Fruit fly (Drosophila melanogaster) whole organism, adult: ENCODE data around the gene CG4313.

Experiments
- CG11617 ChIP-seq: fragments of 200-800 bp; sonication (Bioruptor generic); optimal IDR thresholded peaks from 2 replicates; lab custom pipeline; 2017; ENCODE audit warnings: mild to moderate bottlenecking, missing biosample characterization, missing genetic modification reagents, missing genetic modification characterization
- CG12768 ChIP-seq: fragments of 200-800 bp; sonication (Bioruptor generic); optimal IDR thresholded peaks from 2 replicates; lab custom pipeline; 2017; ENCODE audit warnings: missing biosample characterization, missing genetic modification characterization, mild to moderate bottlenecking, moderate library complexity, missing genetic modification reagents
- CG14711 ChIP-seq: fragments of 200-800 bp; sonication (Bioruptor generic); optimal IDR thresholded peaks from 2 replicates; lab custom pipeline; 2018; ENCODE audit warnings: missing biosample characterization, mild to moderate bottlenecking, missing genetic modification characterization, moderate library complexity
- CG1620 ChIP-seq: fragments of 200-800 bp; sonication (Bioruptor generic); optimal IDR thresholded peaks from 2 replicates; lab custom pipeline; 2016; ENCODE audit warnings: missing biosample characterization, missing genetic modification characterization
- CG33017 ChIP-seq: fragments of 200-800 bp; sonication (Bioruptor generic); optimal IDR thresholded peaks from 2 replicates; lab custom pipeline; 2018; ENCODE audit warnings: missing biosample characterization, mild to moderate bottlenecking, missing genetic modification characterization, moderate library complexity
- CG5204 ChIP-seq: fragments of 200-800 bp; sonication (Bioruptor generic); optimal IDR thresholded peaks from 2 replicates; lab custom pipeline; 2016; ENCODE audit warnings: missing biosample characterization, missing genetic modification characterization
- CG7045 ChIP-seq: fragments of 200-800 bp; sonication (Bioruptor generic); optimal IDR thresholded peaks from 2 replicates; lab custom pipeline; 2017; ENCODE audit warnings: missing biosample characterization, mild to moderate bottlenecking, missing genetic modification characterization
- CG7101 ChIP-seq: fragments of 200-800 bp; sonication (Bioruptor generic); optimal IDR thresholded peaks from 2 replicates; lab custom pipeline; 2018; ENCODE audit warnings: missing biosample characterization, mild to moderate bottlenecking, missing genetic modification characterization, moderate library complexity
- Clk ChIP-seq: fragments of 200-800 bp; sonication (Bioruptor generic); optimal IDR thresholded peaks from 2 replicates; lab custom pipeline; 2017; ENCODE audit warnings: missing biosample characterization, missing genetic modification characterization
- Crg-1 ChIP-seq: fragments of 200-800 bp; sonication (Bioruptor generic); optimal IDR thresholded peaks from 2 replicates; lab custom pipeline; 2016; ENCODE audit warnings: missing biosample characterization, missing genetic modification characterization
- Hr96 ChIP-seq: fragments of 200-800 bp; sonication (Bioruptor generic); optimal IDR thresholded peaks from 2 replicates; lab custom pipeline; 2016; ENCODE audit warnings: missing biosample characterization, missing genetic modification characterization
- Mnt ChIP-seq: fragments of 200-800 bp; sonication (Bioruptor generic); optimal IDR thresholded peaks from 2 replicates; lab custom pipeline; 2016; ENCODE audit warnings: missing biosample characterization, mild to moderate bottlenecking, missing genetic modification characterization
- bab1 ChIP-seq: fragments of 200-800 bp; sonication (Bioruptor generic); optimal IDR thresholded peaks from 3 replicates; lab custom pipeline; 2019; ENCODE audit warnings: missing biosample characterization, mild to moderate bottlenecking, missing genetic modification characterization, moderate library complexity
- cic ChIP-seq: fragments of 200-800 bp; sonication (Bioruptor generic); optimal IDR thresholded peaks from 2 replicates; lab custom pipeline; 2017; ENCODE audit warnings: missing biosample characterization, mild to moderate bottlenecking, missing genetic modification characterization, moderate library complexity
- cnc ChIP-seq, 2 experiments: fragments of >200 bp; optimal IDR thresholded peaks; 2 replicates each; lab custom pipeline; 2017
- kay ChIP-seq: fragments of 200-800 bp; sonication (Bioruptor generic); peaks from one replicate; lab custom pipeline; 2016; ENCODE audit warnings: missing biosample characterization, missing genetic modification characterization, borderline replicate concordance
- ovo ChIP-seq: fragments of 200-800 bp; sonication (Bioruptor generic); optimal IDR thresholded peaks from 2 replicates; lab custom pipeline; 2016; ENCODE audit warnings: missing biosample characterization, missing genetic modification characterization
- pad ChIP-seq: fragments of 200-800 bp; sonication (Bioruptor generic); optimal IDR thresholded peaks from 3 replicates; lab custom pipeline; 2017; ENCODE audit warnings: missing biosample characterization, missing genetic modification characterization, mild to moderate bottlenecking, moderate library complexity, missing genetic modification reagents
- tj ChIP-seq: fragments of 200-800 bp; sonication (Bioruptor generic); optimal IDR thresholded peaks from 3 replicates; lab custom pipeline; 2017; ENCODE audit warnings: missing biosample characterization, mild to moderate bottlenecking, missing genetic modification characterization, moderate library complexity
- toe ChIP-seq: fragments of 200-800 bp; sonication (Bioruptor generic); optimal IDR thresholded peaks from 2 replicates; lab custom pipeline; 2016; ENCODE audit warnings: missing biosample characterization, missing genetic modification characterization

Gene CG4313

DNA sequence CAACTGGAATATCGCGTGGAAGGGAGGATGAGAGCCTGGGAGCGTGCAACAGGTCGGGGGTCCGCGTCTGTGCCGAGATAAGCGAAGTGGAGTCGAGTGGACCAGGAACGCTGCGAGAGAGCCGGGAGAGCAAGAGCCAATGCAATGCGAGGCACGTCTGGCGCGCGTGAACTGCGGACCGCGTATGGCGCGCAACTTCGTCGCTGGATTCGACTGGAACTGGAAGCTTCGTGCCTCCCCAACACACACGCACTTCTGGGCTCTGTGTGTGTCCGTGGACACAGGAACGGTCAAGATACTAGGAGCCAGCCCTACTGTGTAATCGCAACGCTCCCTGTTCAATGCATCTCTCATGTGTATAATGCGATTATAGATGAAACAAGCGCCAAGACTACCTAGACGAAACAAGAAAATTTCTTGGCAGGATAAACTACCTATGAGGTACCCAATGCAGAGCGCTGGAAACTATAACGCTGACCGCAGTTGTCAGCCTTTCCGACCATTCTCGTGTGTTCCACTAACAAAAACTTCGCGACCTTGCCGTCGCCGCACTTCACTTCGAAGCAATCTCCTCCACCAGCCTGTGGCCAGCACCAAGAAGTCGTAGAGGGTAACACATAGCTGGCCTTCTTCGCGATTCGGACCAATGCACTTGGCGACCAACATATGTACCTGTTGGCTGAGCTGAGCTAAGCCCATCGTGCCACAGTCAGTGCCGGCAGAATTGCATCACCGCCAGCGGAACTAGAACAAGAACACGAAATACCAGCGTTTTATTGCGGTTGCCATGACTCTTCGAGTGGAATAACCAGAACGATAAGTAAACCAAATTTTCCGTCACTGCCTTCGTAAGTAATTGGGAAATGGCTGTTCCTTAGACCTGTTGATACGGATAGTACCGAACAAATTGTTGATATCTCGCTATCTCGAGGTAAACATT, 30.5 kb downstream of the CG4313 start, which contains the start of gene Rtca:
Gene Rtca, plus strand, starts transcription at position 536 of the 940 bp plus-strand sequence.
- TF ChIP-seq toe (GFP tag; lab: Kevin White, UChicago): no peak
- peak; percentile 19 for TF ChIP-seq tj
- TF ChIP-seq CG33017 (tag; lab: Kevin White, UChicago): peak; percentile 21
- peak; percentile 72 for TF ChIP-seq CG7101
- peak; percentile 12 for TF ChIP-seq Crg-1 (GFP tag; lab: Kevin White, UChicago)
- TF ChIP-seq Clk (GFP tag; lab: Kevin White, UChicago): no peak
- peak; percentile 59 for TF ChIP-seq CG12768 (GFP tag; lab: Kevin White, UChicago)
- TF ChIP-seq cic (GFP tag; lab: Kevin White, UChicago): no peak
- peak; percentile 73 for TF ChIP-seq CG11617 (GFP tag; lab: Kevin White, UChicago)
- no peak for TF ChIP-seq cnc (optimal IDR thresholded peaks at IDR 0.05; lab: Kevin White, UChicago)
- TF ChIP-seq CG5204 (GFP tag; lab: Kevin White, UChicago): no peak
- no peak for TF ChIP-seq ovo (GFP tag; lab: Kevin White, UChicago)
- peak; percentile 49 for TF ChIP-seq CG7045 (GFP tag; lab: Kevin White, UChicago)
- peak; percentile 35 for TF ChIP-seq pad
- no peak for TF ChIP-seq CG1620
- peak; percentile 9 for TF ChIP-seq bab1 (GFP tag; lab: Kevin White, UChicago)
- TF ChIP-seq CG14711 (tag; lab: Kevin White, UChicago): no peak
- TF ChIP-seq Mnt: peak; percentile 7
- no peak for TF ChIP-seq kay (GFP tag; lab: Kevin White, UChicago)
- peak; percentile 62 for TF ChIP-seq Hr96 (GFP tag; lab: Kevin White, UChicago)

dm6 chrX:2073325-2073724, 31.7 kb downstream of the CG4313 start, which contains the start of gene CG4199:
Gene CG4199, minus strand, starts transcription at chrX:2073483.
- TF ChIP-seq ovo (GFP tag; lab: Kevin White, UChicago): peak; percentile 1
- TF ChIP-seq kay (GFP tag; lab: Kevin White, UChicago): no peak
- peak; percentile 81 for TF ChIP-seq bab1 (GFP tag; lab: Kevin White, UChicago)
- peak; percentile 52 for TF ChIP-seq CG7101
- peak; percentile 53 for TF ChIP-seq CG1620
- peak; percentile 25 for TF ChIP-seq CG11617 (GFP tag; lab: Kevin White, UChicago)
- TF ChIP-seq Crg-1 (GFP tag; lab: Kevin White, UChicago): no peak
- peak; percentile 25 for TF ChIP-seq pad
- peak; percentile 80 for TF ChIP-seq Mnt

dm6 chrX:2075846-2076377, 34.2 kb downstream of the CG4313 start, which contains the start of gene CG4045:
Gene CG4045, minus strand, starts transcription at chrX:2075900.
- peak; percentile 14 for TF ChIP-seq tj
- no peak for TF ChIP-seq cic (GFP tag; lab: Kevin White, UChicago)
- no peak for TF ChIP-seq CG5204 (GFP tag; lab: Kevin White, UChicago)
- TF ChIP-seq CG11617 (GFP tag; lab: Kevin White, UChicago): peak; percentile 33
- TF ChIP-seq CG14711 (tag; lab: Kevin White, UChicago): peak; percentile 39
- TF ChIP-seq kay (GFP tag; lab: Kevin White, UChicago): no peak
- no peak for TF ChIP-seq Crg-1 (GFP tag; lab: Kevin White, UChicago)
- TF ChIP-seq cnc (optimal IDR thresholded peaks at IDR 0.05; lab: Kevin White, UChicago): no peak
- no peak for TF ChIP-seq CG12768 (GFP tag; lab: Kevin White, UChicago)
- TF ChIP-seq bab1 (GFP tag; lab: Kevin White, UChicago): peak; percentile 79
- TF ChIP-seq pad: no peak
- TF ChIP-seq ovo (GFP tag; lab: Kevin White, UChicago): peak; percentile 68
- no peak for TF ChIP-seq CG7045 (GFP tag; lab: Kevin White, UChicago)
- TF ChIP-seq Mnt: peak; percentile 26
- no peak for TF ChIP-seq CG33017 (tag; lab: Kevin White, UChicago)
- TF ChIP-seq toe (GFP tag; lab: Kevin White, UChicago): no peak
- no peak for TF ChIP-seq Clk (GFP tag; lab: Kevin White, UChicago)
- TF ChIP-seq CG7101: peak; percentile 55
- no peak for TF ChIP-seq Hr96 (GFP tag; lab: Kevin White, UChicago)
- no peak for TF ChIP-seq CG1620

dm6 chrX:2076412-2077357, 35.0 kb downstream of the CG4313 start, which contains the start of gene CG4025:
Gene CG4025, plus strand, starts transcription at chrX:2076966.
- peak; percentile 56 for TF ChIP-seq ovo (GFP tag; lab: Kevin White, UChicago)
- TF ChIP-seq Mnt: peak; percentile 10
- peak; percentile 99 for TF ChIP-seq pad
- no peak for TF ChIP-seq kay (GFP tag; lab: Kevin White, UChicago)
- TF ChIP-seq bab1 (GFP tag; lab: Kevin White, UChicago): no peak
